Worm (Caenorhabditis elegans): ENCODE results near the gene mob-4.

- TF ChIP-seq ama-1 (optimal IDR thresholded peaks at IDR 0.05) (no peak), F13C5.2 (tag; optimal IDR thresholded peaks at IDR 0.05) (no peak), ceh-13 (GFP tag; optimal IDR thresholded peaks at IDR 0.05) (no peak), hmg-4 (GFP tag; optimal IDR thresholded peaks at IDR 0.05) (no peak), ets-7 (tag; optimal IDR thresholded peaks at IDR 0.05) (no peak), scrt-1 (GFP tag; IDR thresholded peaks at IDR 0.05) (no peak), tbx-37 (GFP tag; conservative IDR thresholded peaks at IDR 0.05) (no peak), sea-1 (GFP tag; conservative IDR thresholded peaks at IDR 0.05) (no peak), hmbx-1 (tag; optimal IDR thresholded peaks at IDR 0.05) (no peak)
Measured at ce11 chrIII:8268296-8268695, 43.4 kb downstream of the mob-4 start, which contains the start of the genes F09G8.7 and crn-7.
